Worm (Caenorhabditis elegans) whole organism, mixed stage, embryonic: Measurements from ENCODE around the gene dpf-6.

ENCODE experiments used
- bed-3 ChIP-seq: fragments of 200-800 bp; sonication (Bioruptor generic); optimal IDR thresholded peaks from 3 replicates; lab custom pipeline; 2018; ENCODE audit warnings: mild to moderate bottlenecking, missing genetic modification characterization, moderate library complexity, missing compliant biosample characterization
- ces-1 ChIP-seq: fragments of 150-350 bp; optimal IDR thresholded peaks from 2 replicates; lab custom pipeline; 2014; ENCODE audit warnings: missing biosample characterization, missing genetic modification reagents, missing genetic modification characterization
- cnd-1 ChIP-seq: fragments of 200-800 bp; sonication (Bioruptor generic); optimal IDR thresholded peaks from 2 replicates; lab custom pipeline; 2018; ENCODE audit warnings: mild to moderate bottlenecking, missing genetic modification characterization, missing compliant biosample characterization
- elt-1 ChIP-seq: sonication (generic microtip); optimal IDR thresholded peaks from 2 replicates; lab custom pipeline; 2017; ENCODE audit warnings: missing genetic modification characterization, mild to moderate bottlenecking, missing compliant biosample characterization, antibody characterized with exemption, moderate library complexity, borderline replicate concordance; ENCODE audit not compliant: insufficient read depth
- ham-2 ChIP-seq: fragments of 200-800 bp; sonication (Bioruptor generic); optimal IDR thresholded peaks from 2 replicates; lab custom pipeline; 2018; ENCODE audit warnings: mild to moderate bottlenecking, missing genetic modification characterization, missing compliant biosample characterization
- mab-5 ChIP-seq: fragments of 150-350 bp; optimal IDR thresholded peaks from 2 replicates; lab custom pipeline; 2014; ENCODE audit warnings: missing biosample characterization, missing genetic modification characterization
- mep-1 ChIP-seq: fragments of 150-350 bp; optimal IDR thresholded peaks from 2 replicates; lab custom pipeline; 2017; ENCODE audit warnings: missing biosample characterization, missing genetic modification reagents, missing genetic modification characterization, inconsistent platforms
- mls-2 ChIP-seq: sonication (generic microtip); optimal IDR thresholded peaks from 2 replicates; lab custom pipeline; 2016; ENCODE audit warnings: mild to moderate bottlenecking, missing genetic modification characterization, moderate library complexity, missing compliant biosample characterization
- nhr-237 ChIP-seq: fragments of 150-350 bp; optimal IDR thresholded peaks from 2 replicates; lab custom pipeline; 2014; ENCODE audit warnings: missing biosample characterization, missing genetic modification characterization
- pha-4 ChIP-seq: fragments of 150-350 bp; optimal IDR thresholded peaks from 2 replicates; lab custom pipeline; 2018; ENCODE audit warnings: missing biosample characterization, missing genetic modification reagents, missing genetic modification characterization
- snpc-4 ChIP-seq: fragments of 150-350 bp; optimal IDR thresholded peaks from 2 replicates; lab custom pipeline; 2014; ENCODE audit warnings: missing biosample characterization, missing genetic modification characterization
- unc-62 ChIP-seq: fragments of 150-350 bp; optimal IDR thresholded peaks from 2 replicates; lab custom pipeline; 2014; ENCODE audit warnings: missing biosample characterization, missing genetic modification reagents, missing genetic modification characterization
- zip-8 ChIP-seq: fragments of 150-350 bp; optimal IDR thresholded peaks from 2 replicates; lab custom pipeline; 2014; ENCODE audit warnings: missing biosample characterization, missing genetic modification characterization

ce11 chrIII:8009769-8010168 is 28.3 kb upstream of the dpf-6 start, which contains the start of gene cit-1.1:
- no peak for TF ChIP-seq bed-3
- peak; percentile 25 for TF ChIP-seq mep-1 (tag; lab: Kevin White, UChicago)
- no peak for TF ChIP-seq mls-2 (tag; lab: Kevin White, UChicago)
- no peak for TF ChIP-seq cnd-1 (tag; lab: Kevin White, UChicago)
- TF ChIP-seq ces-1 (GFP tag; lab: Kevin White, UChicago): no peak
- no peak for TF ChIP-seq mab-5 (tag; lab: Kevin White, UChicago)
- no peak for TF ChIP-seq pha-4
- no peak for TF ChIP-seq ham-2 (GFP tag; lab: Kevin White, UChicago)
- TF ChIP-seq unc-62: no peak
- TF ChIP-seq nhr-237 (tag; lab: Kevin White, UChicago): no peak
- no peak for TF ChIP-seq zip-8 (tag; lab: Kevin White, UChicago)
- TF ChIP-seq elt-1: no peak
- no peak for TF ChIP-seq snpc-4 (tag; lab: Kevin White, UChicago)
